Worm (Caenorhabditis elegans): Measurements from ENCODE around the gene nspc-16.

ce11 chrX:14534117-14534516 lies 10.7 kb downstream of the nspc-16 start, which contains the start of gene T24C2.5:
- TF ChIP-seq Y67H2A.10 (GFP tag; conservative IDR thresholded peaks at IDR 0.05) = no peak
- TF ChIP-seq pha-4 (tag; optimal IDR thresholded peaks at IDR 0.05) = no peak
- TF ChIP-seq madf-6 (GFP tag; IDR thresholded peaks at IDR 0.05) = no peak
- no peak for TF ChIP-seq atf-7 (tag; optimal IDR thresholded peaks at IDR 0.05)
- TF ChIP-seq somi-1 (GFP tag; optimal IDR thresholded peaks at IDR 0.05) = no peak
- no peak for TF ChIP-seq unc-62 (GFP tag; optimal IDR thresholded peaks at IDR 0.05)

Data from whole organism, young adult.